Worm (Caenorhabditis elegans) whole organism, L1 larva: ENCODE data around the gene lact-2.

Experiments
- C04F5.9 ChIP-seq: sonication (generic microtip); optimal IDR thresholded peaks from 2 replicates; lab custom pipeline; 2016; ENCODE audit warnings: missing genetic modification characterization, missing compliant biosample characterization
- aha-1 ChIP-seq: fragments of 150-350 bp; optimal IDR thresholded peaks from 2 replicates; lab custom pipeline; 2014; ENCODE audit warnings: missing biosample characterization, missing genetic modification characterization
- blmp-1 ChIP-seq: fragments of 150-350 bp; optimal IDR thresholded peaks from 2 replicates; lab custom pipeline; 2014; ENCODE audit warnings: missing biosample characterization, missing genetic modification characterization
- efl-1 ChIP-seq, 4 experiments: fragments of 150-350 bp; optimal IDR thresholded peaks in 3 of 4; peaks in 1 of 4; 1 replicate in 1 of 4; 2 replicates in 3 of 4; lab custom pipeline; 2014; ENCODE audit warnings: missing biosample characterization in 2 of 4, missing genetic modification characterization in 2 of 4, missing genetic modification reagents in 2 of 4
- egl-13 ChIP-seq: sonication (generic microtip); optimal IDR thresholded peaks from 2 replicates; lab custom pipeline; 2016; ENCODE audit warnings: missing genotype, missing genetic modification reagents, missing genetic modification characterization, missing compliant biosample characterization
- elt-2 ChIP-seq: sonication (generic microtip); optimal IDR thresholded peaks from 2 replicates; lab custom pipeline; 2016; ENCODE audit warnings: missing genetic modification characterization, mild to moderate bottlenecking, inconsistent platforms, missing compliant biosample characterization, missing genetic modification reagents
- lin-14 ChIP-seq: fragments of 200-800 bp; sonication (Bioruptor generic); optimal IDR thresholded peaks from 2 replicates; lab custom pipeline; 2018; ENCODE audit warnings: mild to moderate bottlenecking, missing genetic modification characterization, moderate library complexity, missing compliant biosample characterization
- lsy-2 ChIP-seq, 2 experiments: fragments of 150-350 bp; optimal IDR thresholded peaks; 2 replicates each; lab custom pipeline; 2014; ENCODE audit warnings: missing biosample characterization in 2 of 2, missing genetic modification characterization in 2 of 2
- mdl-1 ChIP-seq, 2 experiments: fragments of 150-350 bp; optimal IDR thresholded peaks; 2 replicates each; lab custom pipeline; 2014 to 2017; ENCODE audit warnings: missing biosample characterization in 2 of 2, missing genetic modification characterization in 2 of 2, inconsistent platforms in 1 of 2
- mep-1 ChIP-seq: fragments of 150-350 bp; optimal IDR thresholded peaks from 2 replicates; lab custom pipeline; 2014; ENCODE audit warnings: missing biosample characterization, missing genetic modification characterization
- nhr-85 ChIP-seq: sonication (generic microtip); peaks from one replicate; lab custom pipeline; 2016; ENCODE audit warnings: missing genetic modification characterization, inconsistent platforms, missing compliant biosample characterization
- sox-4 ChIP-seq: sonication (generic microtip); optimal IDR thresholded peaks from 2 replicates; lab custom pipeline; 2016; ENCODE audit warnings: missing genetic modification characterization, missing compliant biosample characterization
- unc-130 ChIP-seq: fragments of 150-350 bp; optimal IDR thresholded peaks from 2 replicates; lab custom pipeline; 2017; ENCODE audit warnings: missing biosample characterization, missing genetic modification characterization, inconsistent platforms
- vab-15 ChIP-seq: sonication (generic microtip); optimal IDR thresholded peaks from 2 replicates; lab custom pipeline; 2017; ENCODE audit warnings: missing genotype, mild to moderate bottlenecking, missing genetic modification characterization, missing compliant biosample characterization

Gene lact-2

DNA sequence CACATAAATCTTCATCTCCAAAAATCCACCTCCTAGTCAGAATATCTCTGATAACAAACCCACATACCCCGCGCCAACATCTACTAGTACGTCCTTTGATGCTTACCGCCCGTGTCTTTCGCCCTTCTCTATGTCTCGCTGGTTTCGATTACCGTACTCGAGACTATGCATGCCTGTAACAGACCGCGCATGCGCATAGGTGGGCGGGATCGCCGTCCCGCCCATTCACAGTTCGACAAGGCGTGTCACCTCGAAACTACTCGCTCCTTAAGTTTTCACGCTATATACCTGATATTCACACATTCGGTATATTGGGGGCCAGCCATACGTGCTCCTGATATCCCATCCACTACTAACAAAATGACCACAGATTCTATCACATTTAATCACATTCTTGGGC is 51.8 kb downstream of the lact-2 start, which contains the start of gene pax-3:
Gene pax-3, plus strand, starts transcription at position 83 of the 400 bp plus-strand sequence.
- TF ChIP-seq nhr-85 (tag; lab: Kevin White, UChicago) (peak; percentile 87), elt-2 (tag; lab: Kevin White, UChicago) (no peak), lin-14 (GFP tag; lab: Kevin White, UChicago) (peak; percentile 12), lsy-2 (tag; optimal IDR thresholded peaks at IDR 0.05; lab: Kevin White, UChicago) (peak in 1 of 2 experiments; percentile 69), mep-1 (no peak)

DNA sequence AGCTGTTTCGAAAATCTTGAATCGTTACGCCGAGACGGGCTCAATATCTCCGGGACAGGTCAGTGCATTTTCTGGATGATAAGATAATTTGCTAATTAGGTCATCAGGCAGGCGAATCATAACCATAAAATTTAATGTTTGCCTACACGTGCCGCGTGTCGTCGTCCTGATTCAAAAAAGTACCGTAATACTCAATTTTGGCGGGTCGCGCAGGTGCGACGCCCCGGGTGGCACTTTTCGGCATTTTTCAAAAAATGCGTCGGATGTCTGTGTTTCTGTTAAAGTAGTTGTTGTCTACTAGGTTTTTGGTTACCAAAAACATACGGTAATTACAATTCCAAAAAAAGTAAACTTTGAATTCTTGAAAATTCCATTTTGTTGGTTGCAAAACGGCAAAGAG is 52.8 kb downstream of the lact-2 start:
- no peak for TF ChIP-seq efl-1 (optimal IDR thresholded peaks at IDR 0.05; lab: Kevin White, UChicago)
- peak in 1 of 2 experiments; percentile 49 for TF ChIP-seq efl-1 (GFP tag; optimal IDR thresholded peaks at IDR 0.05 in 1 of 2; lab: Kevin White, UChicago)
- TF ChIP-seq aha-1 (tag; lab: Kevin White, UChicago), result no peak
- peak; percentile 60 for TF ChIP-seq vab-15
- no peak for TF ChIP-seq mdl-1 (tag; optimal IDR thresholded peaks at IDR 0.05; lab: Kevin White, UChicago)
- no peak for TF ChIP-seq C04F5.9
- TF ChIP-seq sox-4 (tag; lab: Kevin White, UChicago), result no peak
- TF ChIP-seq unc-130 (tag; lab: Kevin White, UChicago), result no peak
- peak in 1 of 2 experiments; percentile 47 for TF ChIP-seq lsy-2 (tag; optimal IDR thresholded peaks at IDR 0.05; lab: Kevin White, UChicago)
- TF ChIP-seq blmp-1 (tag; lab: Kevin White, UChicago), result no peak
- peak; percentile 64 for TF ChIP-seq nhr-85 (tag; lab: Kevin White, UChicago)
- no peak for TF ChIP-seq egl-13 (tag; lab: Kevin White, UChicago)
